Fruit fly (Drosophila melanogaster) whole organism, prepupa: ENCODE data around the gene CG7607.

Source experiments
- Blimp-1 ChIP-seq: fragments of 200-800 bp; sonication (Bioruptor generic); optimal IDR thresholded peaks from 3 replicates; lab custom pipeline; 2017; ENCODE audit warnings: missing biosample characterization, missing genetic modification characterization, mild to moderate bottlenecking, moderate library complexity, missing genetic modification reagents
- CG10669 ChIP-seq: fragments of 200-800 bp; sonication (Bioruptor generic); optimal IDR thresholded peaks from 3 replicates; lab custom pipeline; 2018; ENCODE audit warnings: missing biosample characterization, mild to moderate bottlenecking, missing genetic modification characterization, moderate library complexity
- CG11294 ChIP-seq: fragments of 200-800 bp; sonication (Bioruptor generic); IDR thresholded peaks from 2 replicates; pipeline ENCODE4 v1.3.6; 2022; ENCODE audit warnings: missing biosample characterization, missing genetic modification characterization
- CG11902 ChIP-seq: fragments of 200-800 bp; sonication (Bioruptor generic); optimal IDR thresholded peaks from 3 replicates; lab custom pipeline; 2016; ENCODE audit warnings: missing biosample characterization, missing genetic modification characterization
- CG15336 ChIP-seq: fragments of 200-800 bp; sonication (Bioruptor generic); IDR thresholded peaks from 2 replicates; pipeline ENCODE4 v1.3.6; 2022; ENCODE audit warnings: missing biosample characterization, missing genetic modification characterization
- CG1621 ChIP-seq: fragments of 200-800 bp; sonication (Bioruptor generic); optimal IDR thresholded peaks from 3 replicates; lab custom pipeline; 2018; ENCODE audit warnings: missing biosample characterization, mild to moderate bottlenecking, missing genetic modification characterization
- CG16779 ChIP-seq: fragments of 200-800 bp; sonication (Bioruptor generic); optimal IDR thresholded peaks from 3 replicates; lab custom pipeline; 2017; ENCODE audit warnings: missing biosample characterization, mild to moderate bottlenecking, missing genetic modification characterization
- CG3032 ChIP-seq: fragments of 200-800 bp; optimal IDR thresholded peaks from 2 replicates; lab custom pipeline; 2019; ENCODE audit warnings: missing biosample characterization, mild to moderate bottlenecking, missing genetic modification characterization, moderate library complexity
- CG31627 ChIP-seq: fragments of 200-800 bp; sonication (Bioruptor generic); optimal IDR thresholded peaks from 3 replicates; lab custom pipeline; 2016; ENCODE audit warnings: missing biosample characterization, missing genetic modification characterization
- CG32006 ChIP-seq: fragments of 200-800 bp; sonication (Bioruptor generic); optimal IDR thresholded peaks from 3 replicates; lab custom pipeline; 2017; ENCODE audit warnings: missing biosample characterization, mild to moderate bottlenecking, missing genetic modification characterization
- CG34406 ChIP-seq: fragments of 200-800 bp; sonication (Bioruptor generic); optimal IDR thresholded peaks from 3 replicates; lab custom pipeline; 2016; ENCODE audit warnings: missing biosample characterization, missing genetic modification characterization
- CG3919 ChIP-seq: fragments of 200-800 bp; sonication (Bioruptor generic); optimal IDR thresholded peaks from 3 replicates; lab custom pipeline; 2016; ENCODE audit warnings: missing biosample characterization, missing genetic modification characterization
- CG4318 ChIP-seq: fragments of 200-800 bp; sonication (Bioruptor generic); optimal IDR thresholded peaks from 3 replicates; lab custom pipeline; 2017; ENCODE audit warnings: missing biosample characterization, mild to moderate bottlenecking, missing genetic modification characterization
- CG6163 ChIP-seq: fragments of 200-800 bp; sonication (Bioruptor generic); IDR thresholded peaks from 3 replicates; pipeline ENCODE4 v1.3.6; 2022; ENCODE audit warnings: missing biosample characterization, missing genetic modification characterization
- CG6276 ChIP-seq: fragments of 200-800 bp; sonication (Bioruptor generic); optimal IDR thresholded peaks from 2 replicates; lab custom pipeline; 2017; ENCODE audit warnings: missing biosample characterization, mild to moderate bottlenecking, missing genetic modification characterization
- CG6808 ChIP-seq: fragments of 200-800 bp; sonication (Bioruptor generic); optimal IDR thresholded peaks from 3 replicates; lab custom pipeline; 2017; ENCODE audit warnings: missing biosample characterization, missing genetic modification characterization, mild to moderate bottlenecking, moderate library complexity, missing genetic modification reagents
- CG6854 ChIP-seq: fragments of 200-800 bp; sonication (Bioruptor generic); optimal IDR thresholded peaks from 2 replicates; lab custom pipeline; 2017; ENCODE audit warnings: missing biosample characterization, mild to moderate bottlenecking, missing genetic modification characterization
- CG8119 ChIP-seq: fragments of 200-800 bp; sonication (Bioruptor generic); IDR thresholded peaks from 3 replicates; pipeline ENCODE4 v1.3.6; 2022; ENCODE audit warnings: missing biosample characterization, missing genetic modification characterization
- CG8319 ChIP-seq: fragments of 200-800 bp; sonication (Bioruptor generic); optimal IDR thresholded peaks from 3 replicates; lab custom pipeline; 2016; ENCODE audit warnings: missing biosample characterization, missing genetic modification characterization
- CG8632 ChIP-seq: fragments of 200-800 bp; sonication (Bioruptor generic); optimal IDR thresholded peaks from 3 replicates; lab custom pipeline; 2016; ENCODE audit warnings: missing biosample characterization, missing genetic modification characterization
- CG9139 ChIP-seq: fragments of 200-800 bp; sonication (Bioruptor generic); optimal IDR thresholded peaks from 3 replicates; lab custom pipeline; 2017; ENCODE audit warnings: missing biosample characterization, mild to moderate bottlenecking, missing genetic modification characterization
- Eip75B ChIP-seq: fragments of 200-800 bp; sonication (Bioruptor generic); optimal IDR thresholded peaks from 3 replicates; lab custom pipeline; 2016; ENCODE audit warnings: missing biosample characterization, missing genetic modification characterization
- Eip78C ChIP-seq: fragments of 200-800 bp; sonication (Bioruptor generic); peaks from one replicate; lab custom pipeline; 2016; ENCODE audit warnings: missing biosample characterization, missing genetic modification characterization
- Eip93F ChIP-seq: fragments of 200-800 bp; sonication (Bioruptor generic); optimal IDR thresholded peaks from 2 replicates; lab custom pipeline; 2016; ENCODE audit warnings: missing biosample characterization, mild to moderate bottlenecking, missing genetic modification characterization
- Ets21C ChIP-seq: fragments of 200-800 bp; sonication (Bioruptor generic); optimal IDR thresholded peaks from 3 replicates; lab custom pipeline; 2016; ENCODE audit warnings: missing biosample characterization, missing genetic modification characterization
- Ets96B ChIP-seq: fragments of 200-800 bp; optimal IDR thresholded peaks from 2 replicates; lab custom pipeline; 2019; ENCODE audit warnings: missing biosample characterization, mild to moderate bottlenecking, missing genetic modification characterization, moderate library complexity
- Gug ChIP-seq: fragments of 200-800 bp; sonication (Bioruptor generic); IDR thresholded peaks from 2 replicates; pipeline ENCODE4 v1.3.6; 2022; ENCODE audit warnings: missing biosample characterization, missing genetic modification characterization
- Hr38 ChIP-seq: sonication (Bioruptor generic); optimal IDR thresholded peaks from 2 replicates; lab custom pipeline; 2016; ENCODE audit warnings: missing biosample characterization, missing genetic modification characterization
- Hr39 ChIP-seq: fragments of 200-800 bp; sonication (Bioruptor generic); optimal IDR thresholded peaks from 2 replicates; lab custom pipeline; 2016; ENCODE audit warnings: missing biosample characterization, missing genetic modification characterization
- Lpt ChIP-seq: fragments of 200-800 bp; sonication (Bioruptor generic); optimal IDR thresholded peaks from 3 replicates; lab custom pipeline; 2016; ENCODE audit warnings: missing biosample characterization, missing genetic modification characterization
- Smox ChIP-seq: fragments of 200-800 bp; sonication (Bioruptor generic); optimal IDR thresholded peaks from 3 replicates; lab custom pipeline; 2016; ENCODE audit warnings: missing biosample characterization, missing genetic modification characterization
- Sox102F ChIP-seq: fragments of 200-800 bp; sonication (Bioruptor generic); optimal IDR thresholded peaks from 2 replicates; lab custom pipeline; 2016; ENCODE audit warnings: missing biosample characterization, mild to moderate bottlenecking, missing genetic modification characterization
- achi ChIP-seq: fragments of 200-800 bp; sonication (Bioruptor generic); optimal IDR thresholded peaks from 3 replicates; lab custom pipeline; 2016; ENCODE audit warnings: missing biosample characterization, missing genetic modification characterization
- acj6 ChIP-seq: fragments of 200-800 bp; sonication (Bioruptor generic); optimal IDR thresholded peaks from 3 replicates; lab custom pipeline; 2016; ENCODE audit warnings: missing biosample characterization, missing genetic modification characterization
- cyc ChIP-seq: fragments of 200-800 bp; sonication (Bioruptor generic); optimal IDR thresholded peaks from 3 replicates; lab custom pipeline; 2016; ENCODE audit warnings: missing biosample characterization, missing genetic modification characterization
- dac ChIP-seq: fragments of 200-800 bp; sonication (Bioruptor generic); optimal IDR thresholded peaks from 2 replicates; lab custom pipeline; 2017; ENCODE audit warnings: missing biosample characterization, mild to moderate bottlenecking, missing genetic modification characterization
- dsx ChIP-seq: fragments of 200-800 bp; optimal IDR thresholded peaks from 3 replicates; lab custom pipeline; 2019; ENCODE audit warnings: missing biosample characterization, mild to moderate bottlenecking, missing genetic modification characterization, moderate library complexity; ENCODE audit not compliant: poor library complexity, severe bottlenecking
- esn ChIP-seq: fragments of 200-800 bp; sonication (Bioruptor generic); optimal IDR thresholded peaks from 2 replicates; lab custom pipeline; 2016; ENCODE audit warnings: missing biosample characterization, mild to moderate bottlenecking, missing genetic modification characterization, moderate library complexity
- fd85E ChIP-seq: fragments of 200-800 bp; sonication (Bioruptor generic); optimal IDR thresholded peaks from 3 replicates; lab custom pipeline; 2016; ENCODE audit warnings: missing biosample characterization, missing genetic modification characterization
- fkh ChIP-seq: fragments of 200-800 bp; sonication (Bioruptor generic); optimal IDR thresholded peaks from 3 replicates; lab custom pipeline; 2017; ENCODE audit warnings: missing biosample characterization, mild to moderate bottlenecking, missing genetic modification characterization, moderate library complexity
- pdm3 ChIP-seq: fragments of 200-800 bp; sonication (Bioruptor generic); optimal IDR thresholded peaks from 3 replicates; lab custom pipeline; 2016; ENCODE audit warnings: missing biosample characterization, missing genetic modification characterization
- salr ChIP-seq, 2 experiments: fragments of 200-800 bp; sonication (Bioruptor generic); optimal IDR thresholded peaks; 3 replicates each; lab custom pipeline; 2016 to 2018; ENCODE audit warnings: missing biosample characterization in 2 of 2, missing genetic modification characterization in 2 of 2, mild to moderate bottlenecking in 1 of 2
- spab ChIP-seq: fragments of 200-800 bp; sonication (Bioruptor generic); optimal IDR thresholded peaks from 2 replicates; lab custom pipeline; 2017; ENCODE audit warnings: missing biosample characterization, mild to moderate bottlenecking, missing genetic modification characterization, missing genetic modification reagents
- ss ChIP-seq, 2 experiments: fragments of 200-800 bp; sonication (Bioruptor generic); optimal IDR thresholded peaks; 2 replicates in 1 of 2; 3 replicates in 1 of 2; lab custom pipeline; 2017 to 2018; ENCODE audit warnings: mild to moderate bottlenecking in 2 of 2, missing biosample characterization in 2 of 2, missing genetic modification characterization in 2 of 2, moderate library complexity in 1 of 2
- svp ChIP-seq: fragments of 200-800 bp; sonication (Bioruptor generic); peaks from one replicate; lab custom pipeline; 2016; ENCODE audit warnings: missing biosample characterization, missing genetic modification characterization
- topi ChIP-seq: fragments of 200-800 bp; sonication (Bioruptor generic); optimal IDR thresholded peaks from 3 replicates; lab custom pipeline; 2016; ENCODE audit warnings: missing biosample characterization, missing genetic modification characterization
- vri ChIP-seq: fragments of 200-800 bp; sonication (Bioruptor generic); optimal IDR thresholded peaks from 3 replicates; lab custom pipeline; 2016; ENCODE audit warnings: missing biosample characterization, mild to moderate bottlenecking, missing genetic modification characterization

CG7607 gene

dm6 chr3L:11244024-11244576 is 44.7 kb downstream of the CG7607 start:
- TF ChIP-seq CG8119 (GFP tag; lab: Robert Waterston, UW) (no peak), Eip78C (GFP tag; lab: Kevin White, UChicago) (peak; percentile 24)

- TF ChIP-seq CG31627: peak; percentile 31
- TF ChIP-seq Blimp-1: peak; percentile 89
- peak; percentile 94 for TF ChIP-seq Sox102F (GFP tag; lab: Kevin White, UChicago)
- TF ChIP-seq Hr38 (GFP tag; lab: Kevin White, UChicago): peak; percentile 38
- TF ChIP-seq Eip93F (GFP tag; lab: Kevin White, UChicago): peak; percentile 93
- peak; percentile 79 for TF ChIP-seq esn (GFP tag; lab: Kevin White, UChicago)
- TF ChIP-seq CG6808 (GFP tag; lab: Kevin White, UChicago): peak; percentile 99
- peak; percentile 95 for TF ChIP-seq fd85E (GFP tag; lab: Kevin White, UChicago)
- peak; percentile 99 for TF ChIP-seq CG16779 (tag; lab: Kevin White, UChicago)
- TF ChIP-seq Gug (GFP tag; lab: Robert Waterston, UW): peak; percentile 89
- peak; percentile 86 for TF ChIP-seq topi
- TF ChIP-seq salr (GFP tag; optimal IDR thresholded peaks at IDR 0.05; lab: Kevin White, UChicago): peak; percentile 94 to 97
- TF ChIP-seq Ets96B: peak; percentile 98
- peak; percentile 99 for TF ChIP-seq CG6854 (GFP tag; lab: Kevin White, UChicago)
- peak; percentile 92 for TF ChIP-seq CG3919 (GFP tag; lab: Kevin White, UChicago)
- TF ChIP-seq CG8632: peak; percentile 93
- TF ChIP-seq Hr39 (GFP tag; lab: Kevin White, UChicago): peak; percentile 40
- peak; percentile 94 for TF ChIP-seq dac (GFP tag; lab: Kevin White, UChicago)
- peak; percentile 99 for TF ChIP-seq spab (GFP tag; lab: Kevin White, UChicago)
- peak; percentile 97 for TF ChIP-seq Eip78C (GFP tag; lab: Kevin White, UChicago)
- peak; percentile 100 for TF ChIP-seq CG9139 (GFP tag; lab: Kevin White, UChicago)
- peak; percentile 78 for TF ChIP-seq Smox (GFP tag; lab: Kevin White, UChicago)
- TF ChIP-seq CG6276 (GFP tag; lab: Kevin White, UChicago): peak; percentile 100
- TF ChIP-seq pdm3 (GFP tag; lab: Kevin White, UChicago): peak; percentile 91
- TF ChIP-seq Lpt (GFP tag; lab: Kevin White, UChicago): peak; percentile 99
- peak; percentile 91 for TF ChIP-seq CG34406 (GFP tag; lab: Kevin White, UChicago)
- peak; percentile 98 for TF ChIP-seq CG6163 (GFP tag; lab: Robert Waterston, UW)
- peak; percentile 90 for TF ChIP-seq svp (GFP tag; lab: Kevin White, UChicago)
- TF ChIP-seq Ets21C (GFP tag; lab: Kevin White, UChicago): peak; percentile 46
- peak; percentile 89 for TF ChIP-seq fkh (GFP tag; lab: Kevin White, UChicago)
- TF ChIP-seq CG1621: peak; percentile 98
- TF ChIP-seq cyc (GFP tag; lab: Kevin White, UChicago): peak; percentile 57
- peak; percentile 95 for TF ChIP-seq vri (GFP tag; lab: Kevin White, UChicago)
- TF ChIP-seq CG3032 (tag; lab: Kevin White, UChicago): peak; percentile 94
- peak; percentile 100 for TF ChIP-seq ss (GFP tag; optimal IDR thresholded peaks at IDR 0.05; lab: Kevin White, UChicago)
- TF ChIP-seq dsx (GFP tag; lab: Kevin White, UChicago): peak; percentile 98
- peak; percentile 29 for TF ChIP-seq CG4318 (GFP tag; lab: Kevin White, UChicago)
- peak; percentile 98 for TF ChIP-seq CG15336
- peak; percentile 73 for TF ChIP-seq acj6 (GFP tag; lab: Kevin White, UChicago)
- TF ChIP-seq CG11902 (GFP tag; lab: Kevin White, UChicago): no peak
- peak; percentile 93 for TF ChIP-seq Eip75B
- TF ChIP-seq achi: peak; percentile 92
- peak; percentile 70 for TF ChIP-seq CG8319
- TF ChIP-seq CG11294 (GFP tag; lab: Robert Waterston, UW): peak; percentile 84; the same call in 1 of the 2 replicates
- peak; percentile 97 for TF ChIP-seq CG10669 (GFP tag; lab: Kevin White, UChicago)
- peak; percentile 92 for TF ChIP-seq CG32006
Observed at dm6 chr3L:11246046-11246887, 46.8 kb downstream of the CG7607 start.
